Fruit fly (Drosophila melanogaster): ENCODE data around the gene CG43203.

DNA sequence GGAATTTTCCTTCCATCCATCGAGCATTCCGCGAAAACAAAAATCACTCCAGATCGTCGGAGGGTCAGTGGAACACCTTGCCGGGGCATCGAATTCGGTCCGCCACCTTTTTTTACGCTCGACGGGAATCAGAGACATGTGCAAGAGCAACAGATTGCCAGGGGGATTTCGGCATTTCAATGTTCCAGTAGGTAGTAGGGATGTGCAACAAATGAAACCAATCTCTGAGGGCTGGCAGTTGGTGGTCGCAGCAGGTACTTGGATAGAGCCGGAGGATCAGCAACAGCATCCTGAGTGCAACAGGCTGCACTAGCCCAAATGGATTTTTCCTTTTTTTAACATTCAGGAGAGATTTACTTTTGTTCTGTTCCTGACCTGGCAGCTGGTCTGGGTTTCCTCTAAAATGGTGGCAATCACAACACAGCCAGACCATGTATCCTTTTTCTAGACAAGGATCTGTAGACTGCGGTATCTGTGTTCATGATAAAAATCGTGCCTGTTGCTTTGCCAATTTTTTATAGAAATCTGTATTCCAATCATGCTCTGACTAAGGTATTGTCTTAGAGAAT, 3.4 kb upstream of the CG43203 start:
- TF ChIP-seq Crg-1 (GFP tag; optimal IDR thresholded peaks at IDR 0.05) (no peak), ovo (GFP tag; optimal IDR thresholded peaks at IDR 0.05) (no peak), CG7101 (tag; optimal IDR thresholded peaks at IDR 0.05) (no peak), toe (GFP tag; optimal IDR thresholded peaks at IDR 0.05) (no peak), CG5204 (GFP tag; optimal IDR thresholded peaks at IDR 0.05) (no peak), pad (GFP tag; optimal IDR thresholded peaks at IDR 0.05) (no peak), tj (GFP tag; optimal IDR thresholded peaks at IDR 0.05) (no peak)

Data from whole organism, adult.